Fruit fly (Drosophila melanogaster) whole organism, embryonic: ENCODE measurements around the gene CG7484.
A peak's percentile ranks its signal among the peaks of the same experiment; 100 is the strongest.

ENCODE experiments used
- Ada2b ChIP-seq: fragments of 200-800 bp; sonication (Bioruptor generic); IDR thresholded peaks from 2 replicates; pipeline ENCODE4 v1.3.6; 2022; ENCODE audit warnings: missing biosample characterization, missing genetic modification characterization
- Asciz ChIP-seq: fragments of 200-800 bp; sonication (Bioruptor generic); optimal IDR thresholded peaks from 2 replicates; lab custom pipeline; 2017; ENCODE audit warnings: missing biosample characterization, mild to moderate bottlenecking, missing genetic modification characterization, missing genetic modification reagents
- BEAF-32 ChIP-seq: fragments of 200-800 bp; sonication (Bioruptor generic); optimal IDR thresholded peaks from 3 replicates; lab custom pipeline; 2017; ENCODE audit warnings: missing biosample characterization, missing genetic modification characterization, mild to moderate bottlenecking, moderate library complexity, missing genetic modification reagents
- Bgb ChIP-seq: fragments of 200-800 bp; sonication (Bioruptor generic); IDR thresholded peaks from 2 replicates; pipeline ENCODE4 v1.3.6; 2022; ENCODE audit warnings: missing biosample characterization, missing genetic modification characterization; ENCODE audit not compliant: partially characterized antibody
- BtbVII ChIP-seq: fragments of 200-800 bp; sonication (Bioruptor generic); optimal IDR thresholded peaks from 3 replicates; lab custom pipeline; 2017; ENCODE audit warnings: missing biosample characterization, mild to moderate bottlenecking, missing genetic modification characterization
- CG10267 ChIP-seq: fragments of 200-800 bp; sonication (Bioruptor generic); optimal IDR thresholded peaks from 2 replicates; lab custom pipeline; 2018; ENCODE audit warnings: missing biosample characterization, mild to moderate bottlenecking, missing genetic modification characterization, moderate library complexity
- CG10431 ChIP-seq: fragments of 200-800 bp; sonication (Bioruptor generic); optimal IDR thresholded peaks from 3 replicates; lab custom pipeline; 2018; ENCODE audit warnings: missing biosample characterization, mild to moderate bottlenecking, missing genetic modification characterization
- CG12744 ChIP-seq: fragments of 200-800 bp; sonication (Bioruptor generic); optimal IDR thresholded peaks from 2 replicates; lab custom pipeline; 2016; ENCODE audit warnings: missing biosample characterization, missing genetic modification characterization
- CG15479 ChIP-seq: fragments of 200-800 bp; sonication (Bioruptor generic); optimal IDR thresholded peaks from 3 replicates; lab custom pipeline; 2019; ENCODE audit warnings: missing biosample characterization, mild to moderate bottlenecking, missing genetic modification characterization, moderate library complexity
- CG17829 ChIP-seq: fragments of 200-800 bp; optimal IDR thresholded peaks from 2 replicates; lab custom pipeline; 2019; ENCODE audit warnings: missing biosample characterization, mild to moderate bottlenecking, missing genetic modification characterization, moderate library complexity
- CG1792 ChIP-seq: fragments of 200-800 bp; sonication (Bioruptor generic); optimal IDR thresholded peaks from 2 replicates; lab custom pipeline; 2016; ENCODE audit warnings: missing biosample characterization, missing genetic modification characterization
- CG18262 ChIP-seq: fragments of 200-800 bp; optimal IDR thresholded peaks from 3 replicates; lab custom pipeline; 2019; ENCODE audit warnings: missing biosample characterization, mild to moderate bottlenecking, missing genetic modification characterization, moderate library complexity
- CG18476 ChIP-seq: fragments of 200-800 bp; sonication (Bioruptor generic); optimal IDR thresholded peaks from 2 replicates; lab custom pipeline; 2016; ENCODE audit warnings: missing biosample characterization, mild to moderate bottlenecking, missing genetic modification characterization
- CG2889 ChIP-seq: fragments of 200-800 bp; sonication (Bioruptor generic); IDR thresholded peaks from 3 replicates; pipeline ENCODE4 v1.3.6; 2022; ENCODE audit warnings: missing biosample characterization, missing genetic modification characterization
- CG3065 ChIP-seq: fragments of 200-800 bp; sonication (Bioruptor generic); optimal IDR thresholded peaks from 2 replicates; lab custom pipeline; 2016; ENCODE audit warnings: missing biosample characterization, missing genetic modification characterization
- CG31224 ChIP-seq: fragments of 200-800 bp; sonication (Bioruptor generic); IDR thresholded peaks from 2 replicates; pipeline ENCODE4 v1.3.6; 2022; ENCODE audit warnings: missing biosample characterization, missing genetic modification characterization
- CG42726 ChIP-seq: fragments of 200-800 bp; sonication (Bioruptor generic); IDR thresholded peaks from 2 replicates; pipeline ENCODE4 v1.3.6; 2022; ENCODE audit warnings: missing biosample characterization, missing genetic modification characterization; ENCODE audit not compliant: partially characterized antibody
- CG4424 ChIP-seq: fragments of 200-800 bp; sonication (Bioruptor generic); optimal IDR thresholded peaks from 3 replicates; lab custom pipeline; 2016; ENCODE audit warnings: missing biosample characterization, missing genetic modification characterization
- CG6689 ChIP-seq: fragments of 200-800 bp; sonication (Bioruptor generic); IDR thresholded peaks from 2 replicates; pipeline ENCODE4 v1.3.6; 2022; ENCODE audit warnings: missing biosample characterization, missing genetic modification characterization
- CG7556 ChIP-seq: fragments of 200-800 bp; sonication (Bioruptor generic); optimal IDR thresholded peaks from 2 replicates; lab custom pipeline; 2017; ENCODE audit warnings: missing biosample characterization, mild to moderate bottlenecking, missing genetic modification characterization
- CG8924 ChIP-seq: fragments of 200-800 bp; optimal IDR thresholded peaks from 3 replicates; lab custom pipeline; 2019; ENCODE audit warnings: missing biosample characterization, mild to moderate bottlenecking, missing genetic modification characterization, moderate library complexity
- E2f2 ChIP-seq: fragments of 200-800 bp; sonication (Bioruptor generic); IDR thresholded peaks from 2 replicates; pipeline ENCODE4 v1.3.6; 2022; ENCODE audit warnings: missing biosample characterization, missing genetic modification characterization
- Fer1 ChIP-seq: fragments of 200-800 bp; sonication (Bioruptor generic); optimal IDR thresholded peaks from 2 replicates; lab custom pipeline; 2017; ENCODE audit warnings: missing biosample characterization, mild to moderate bottlenecking, missing genetic modification characterization
- Fer2 ChIP-seq: fragments of 200-800 bp; sonication (Bioruptor generic); optimal IDR thresholded peaks from 2 replicates; lab custom pipeline; 2018; ENCODE audit warnings: missing biosample characterization, mild to moderate bottlenecking, missing genetic modification characterization, moderate library complexity
- HmgZ ChIP-seq: fragments of 200-800 bp; sonication (Bioruptor generic); optimal IDR thresholded peaks from 2 replicates; lab custom pipeline; 2018; ENCODE audit warnings: missing biosample characterization, mild to moderate bottlenecking, missing genetic modification characterization
- Hr3 ChIP-seq: fragments of 200-800 bp; sonication (Bioruptor generic); optimal IDR thresholded peaks from 3 replicates; lab custom pipeline; 2016; ENCODE audit warnings: missing biosample characterization, missing genetic modification characterization
- Nf-YC ChIP-seq: fragments of 200-800 bp; optimal IDR thresholded peaks from 3 replicates; lab custom pipeline; 2019; ENCODE audit warnings: missing biosample characterization, mild to moderate bottlenecking, missing genetic modification characterization, moderate library complexity
- Oaz ChIP-seq: fragments of 200-800 bp; sonication (Bioruptor generic); IDR thresholded peaks from 2 replicates; pipeline ENCODE4 v1.3.6; 2022; ENCODE audit warnings: missing biosample characterization, missing genetic modification characterization
- PHDP ChIP-seq: fragments of 200-800 bp; sonication (Bioruptor generic); optimal IDR thresholded peaks from 3 replicates; lab custom pipeline; 2018; ENCODE audit warnings: missing biosample characterization, mild to moderate bottlenecking, missing genetic modification characterization, moderate library complexity
- Pdp1 ChIP-seq, 2 experiments: fragments of 200-800 bp; sonication (Bioruptor generic); optimal IDR thresholded peaks; 3 replicates each; lab custom pipeline; 2016; ENCODE audit warnings: missing biosample characterization in 2 of 2, missing genetic modification characterization in 2 of 2, mild to moderate bottlenecking in 1 of 2, moderate library complexity in 1 of 2
- Sry-δ ChIP-seq: fragments of 200-800 bp; sonication (Bioruptor generic); optimal IDR thresholded peaks from 2 replicates; lab custom pipeline; 2016; ENCODE audit warnings: missing biosample characterization, missing genetic modification characterization
- YL-1 ChIP-seq: fragments of 200-800 bp; sonication (Bioruptor generic); optimal IDR thresholded peaks from 3 replicates; lab custom pipeline; 2017; ENCODE audit warnings: missing biosample characterization, mild to moderate bottlenecking, missing genetic modification characterization
- bowl ChIP-seq: fragments of 200-800 bp; sonication (Bioruptor generic); IDR thresholded peaks from 2 replicates; pipeline ENCODE4 v1.3.6; 2022; ENCODE audit warnings: missing biosample characterization, missing genetic modification characterization
- chinmo ChIP-seq: fragments of 200-800 bp; sonication (Bioruptor generic); IDR thresholded peaks from 4 replicates; pipeline ENCODE4 v1.3.6; 2022; ENCODE audit warnings: missing biosample characterization, missing genetic modification characterization; ENCODE audit not compliant: partially characterized antibody
- ci ChIP-seq: fragments of 200-800 bp; sonication (Bioruptor generic); IDR thresholded peaks from 3 replicates; pipeline ENCODE4 v1.3.6; 2022; ENCODE audit warnings: missing biosample characterization, missing genetic modification characterization
- dan ChIP-seq: fragments of 200-800 bp; sonication (Bioruptor generic); IDR thresholded peaks from 2 replicates; pipeline ENCODE4 v1.3.6; 2022; ENCODE audit warnings: missing biosample characterization, missing genetic modification characterization
- gem ChIP-seq: fragments of 200-800 bp; sonication (Bioruptor generic); optimal IDR thresholded peaks from 2 replicates; lab custom pipeline; 2019; ENCODE audit warnings: missing biosample characterization, mild to moderate bottlenecking, missing genetic modification characterization, moderate library complexity
- ham ChIP-seq: fragments of 200-800 bp; sonication (Bioruptor generic); IDR thresholded peaks from 2 replicates; pipeline ENCODE4 v1.3.6; 2022; ENCODE audit warnings: missing biosample characterization, missing genetic modification characterization
- hb ChIP-seq: fragments of 200-800 bp; sonication (Bioruptor generic); IDR thresholded peaks from 3 replicates; pipeline ENCODE4 v1.3.6; 2022; ENCODE audit warnings: missing biosample characterization, missing genetic modification characterization; ENCODE audit not compliant: partially characterized antibody
- hbn ChIP-seq: fragments of 200-800 bp; sonication (Bioruptor generic); IDR thresholded peaks from 2 replicates; pipeline ENCODE4 v1.3.6; 2022; ENCODE audit warnings: missing biosample characterization, missing genetic modification characterization; ENCODE audit not compliant: partially characterized antibody
- knrl ChIP-seq: fragments of 200-800 bp; sonication (Bioruptor generic); IDR thresholded peaks from 3 replicates; pipeline ENCODE4 v1.3.6; 2022; ENCODE audit warnings: missing biosample characterization, missing genetic modification characterization; ENCODE audit not compliant: partially characterized antibody
- nom ChIP-seq: fragments of 200-800 bp; sonication (Bioruptor generic); optimal IDR thresholded peaks from 2 replicates; lab custom pipeline; 2017; ENCODE audit warnings: missing biosample characterization, missing genetic modification characterization, mild to moderate bottlenecking, moderate library complexity, missing genetic modification reagents
- pb ChIP-seq: fragments of 200-800 bp; sonication (Bioruptor generic); optimal IDR thresholded peaks from 3 replicates; lab custom pipeline; 2016; ENCODE audit warnings: missing biosample characterization, missing genetic modification characterization
- psq ChIP-seq: fragments of 200-800 bp; sonication (Bioruptor generic); optimal IDR thresholded peaks from 2 replicates; lab custom pipeline; 2017; ENCODE audit warnings: missing biosample characterization, missing genetic modification characterization
- sd ChIP-seq: fragments of 200-800 bp; sonication (Bioruptor generic); optimal IDR thresholded peaks from 3 replicates; lab custom pipeline; 2018; ENCODE audit warnings: missing biosample characterization, mild to moderate bottlenecking, missing genetic modification characterization, moderate library complexity
- stwl ChIP-seq: fragments of 200-800 bp; sonication (Bioruptor generic); optimal IDR thresholded peaks from 3 replicates; lab custom pipeline; 2018; ENCODE audit warnings: missing biosample characterization, mild to moderate bottlenecking, missing genetic modification characterization, moderate library complexity
- tna ChIP-seq: fragments of 200-800 bp; sonication (Bioruptor generic); IDR thresholded peaks from 2 replicates; pipeline ENCODE4 v1.3.6; 2022; ENCODE audit warnings: missing biosample characterization, missing genetic modification characterization; ENCODE audit not compliant: partially characterized antibody
- vfl ChIP-seq: fragments of 200-800 bp; sonication (Bioruptor generic); optimal IDR thresholded peaks from 2 replicates; lab custom pipeline; 2016; ENCODE audit warnings: missing biosample characterization, missing genetic modification characterization

The CG7484 gene

DNA sequence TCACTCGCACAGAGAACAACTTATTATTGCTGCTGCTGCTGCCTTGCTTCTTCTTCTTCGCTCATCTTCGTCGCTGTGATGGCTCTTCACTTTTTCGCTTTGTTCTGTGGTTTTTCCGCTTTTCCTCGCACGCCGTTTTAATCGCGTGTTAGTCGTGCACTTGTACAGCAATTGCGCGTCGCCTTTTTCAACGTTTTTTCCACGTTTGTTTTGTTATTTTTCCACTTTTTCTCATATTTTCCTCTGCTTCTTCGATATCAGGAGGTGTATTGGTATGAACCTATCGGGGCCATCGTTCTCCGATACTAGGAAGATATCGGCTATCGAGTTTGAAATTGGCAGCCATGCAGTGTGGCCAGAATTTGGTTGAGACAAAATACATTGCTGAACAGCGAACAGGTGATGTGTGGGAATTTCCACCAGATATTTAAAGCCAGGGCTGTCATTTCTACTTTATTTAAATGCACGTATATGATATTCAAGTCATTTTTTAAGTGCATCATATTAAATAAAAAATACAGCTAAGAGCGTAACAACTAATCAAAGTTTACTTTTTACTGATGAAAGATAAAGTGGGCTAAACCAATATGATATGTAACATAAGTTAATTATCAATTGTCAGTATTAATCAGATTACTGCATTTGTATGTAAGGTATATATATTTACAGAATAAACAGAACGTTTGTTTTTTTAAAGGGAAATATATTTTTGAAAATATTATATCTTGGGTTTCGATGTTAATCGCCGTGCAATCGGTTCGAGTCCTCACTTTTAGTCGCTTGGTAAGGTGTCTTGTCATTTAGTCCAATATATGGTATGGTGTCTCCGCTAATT is 14.7 kb downstream of the CG7484 start, which contains the start of gene Crtc (continued):
- TF ChIP-seq stwl (tag; lab: Kevin White, UChicago) (peak; percentile 82), Hr3 (no peak), CG17829 (no peak), CG12744 (GFP tag; lab: Kevin White, UChicago) (peak; percentile 18), Fer1 (GFP tag; lab: Kevin White, UChicago) (peak; percentile 8), HmgZ (tag; lab: Kevin White, UChicago) (peak; percentile 5), sd (tag; lab: Kevin White, UChicago) (peak; percentile 61), BtbVII (GFP tag; lab: Kevin White, UChicago) (no peak), knrl (peak; percentile 47; the same call in 2 of the 3 replicates), CG6689 (no peak), CG15479 (no peak), CG10267 (tag; lab: Kevin White, UChicago) (peak; percentile 8), chinmo (GFP tag; lab: Robert Waterston, UW) (peak; percentile 92; the same call in 3 of the 4 replicates), Asciz (GFP tag; lab: Kevin White, UChicago) (no peak), vfl (GFP tag; lab: Kevin White, UChicago) (no peak), CG42726 (peak; percentile 67; the same call in 1 of the 2 replicates), Sry-δ (GFP tag; lab: Kevin White, UChicago) (peak; percentile 79), CG8924 (tag; lab: Kevin White, UChicago) (peak; percentile 17), BEAF-32 (GFP tag; lab: Kevin White, UChicago) (peak; percentile 69), ci (GFP tag; lab: Robert Waterston, UW) (peak; percentile 30; the same call in 2 of the 3 replicates), Bgb (GFP tag; lab: Robert Waterston, UW) (peak; percentile 75), CG3065 (GFP tag; lab: Kevin White, UChicago) (no peak), bowl (GFP tag; lab: Robert Waterston, UW) (no peak), CG31224 (GFP tag; lab: Robert Waterston, UW) (no peak), Oaz (GFP tag; lab: Robert Waterston, UW) (no peak), CG2889 (GFP tag; lab: Robert Waterston, UW) (no peak), Ada2b (GFP tag; lab: Robert Waterston, UW) (no peak), nom (GFP tag; lab: Kevin White, UChicago) (peak; percentile 54), psq (GFP tag; lab: Kevin White, UChicago) (no peak), Fer2 (tag; lab: Kevin White, UChicago) (no peak), hbn (GFP tag; lab: Robert Waterston, UW) (peak; percentile 58), tna (peak; percentile 69), Pdp1 (GFP tag; optimal IDR thresholded peaks at IDR 0.05; lab: Kevin White, UChicago) (no peak), PHDP (tag; lab: Kevin White, UChicago) (peak; percentile 16), CG1792 (GFP tag; lab: Kevin White, UChicago) (no peak), hb (GFP tag; lab: Robert Waterston, UW) (peak; percentile 63; the same call in 2 of the 3 replicates), Nf-YC (tag; lab: Kevin White, UChicago) (peak; percentile 0), CG10431 (peak; percentile 26), ham (GFP tag; lab: Robert Waterston, UW) (no peak), CG7556 (GFP tag; lab: Kevin White, UChicago) (no peak), CG18262 (peak; percentile 19), dan (GFP tag; lab: Robert Waterston, UW) (no peak), CG4424 (GFP tag; lab: Kevin White, UChicago) (no peak), gem (tag; lab: Kevin White, UChicago) (peak; percentile 50), CG18476 (GFP tag; lab: Kevin White, UChicago) (no peak), E2f2 (peak; percentile 85), pb (GFP tag; lab: Kevin White, UChicago) (no peak), YL-1 (GFP tag; lab: Kevin White, UChicago) (peak; percentile 57)
